Fruit fly (Drosophila melanogaster) whole organism, embryonic: ENCODE data around the gene CG2961.

ENCODE experiments used
- Bdp1 ChIP-seq: fragments of 200-800 bp; sonication (Bioruptor generic); optimal IDR thresholded peaks from 3 replicates; lab custom pipeline; 2016; ENCODE audit warnings: missing biosample characterization, missing genetic modification characterization
- BtbVII ChIP-seq: fragments of 200-800 bp; sonication (Bioruptor generic); optimal IDR thresholded peaks from 3 replicates; lab custom pipeline; 2017; ENCODE audit warnings: missing biosample characterization, mild to moderate bottlenecking, missing genetic modification characterization
- CG10543 ChIP-seq: fragments of 200-800 bp; sonication (Bioruptor generic); optimal IDR thresholded peaks from 3 replicates; lab custom pipeline; 2017; ENCODE audit warnings: missing biosample characterization, mild to moderate bottlenecking, missing genetic modification characterization, moderate library complexity
- CG10959 ChIP-seq: fragments of 200-800 bp; sonication (Bioruptor generic); IDR thresholded peaks from 2 replicates; pipeline ENCODE4 v1.3.6; 2022; ENCODE audit warnings: missing biosample characterization, missing genetic modification characterization
- CG10979 ChIP-seq: fragments of 200-800 bp; sonication (Bioruptor generic); optimal IDR thresholded peaks from 2 replicates; lab custom pipeline; 2018; ENCODE audit warnings: missing biosample characterization, mild to moderate bottlenecking, missing genetic modification characterization, moderate library complexity
- CG12219 ChIP-seq: fragments of 200-800 bp; sonication (Bioruptor generic); optimal IDR thresholded peaks from 3 replicates; lab custom pipeline; 2018; ENCODE audit warnings: missing biosample characterization, mild to moderate bottlenecking, missing genetic modification characterization
- CG12942 ChIP-seq: fragments of 200-800 bp; sonication (Bioruptor generic); optimal IDR thresholded peaks from 3 replicates; lab custom pipeline; 2016; ENCODE audit warnings: missing biosample characterization, missing genetic modification characterization
- CG13287 ChIP-seq: fragments of 200-800 bp; sonication (Bioruptor generic); IDR thresholded peaks from 2 replicates; pipeline ENCODE4 v1.3.6; 2022; ENCODE audit warnings: missing biosample characterization, missing genetic modification characterization; ENCODE audit not compliant: partially characterized antibody
- CG13296 ChIP-seq: fragments of 200-800 bp; sonication (Bioruptor generic); optimal IDR thresholded peaks from 3 replicates; lab custom pipeline; 2018; ENCODE audit warnings: missing biosample characterization, mild to moderate bottlenecking, missing genetic modification characterization
- CG14710 ChIP-seq: fragments of 200-800 bp; sonication (Bioruptor generic); optimal IDR thresholded peaks from 3 replicates; lab custom pipeline; 2019; ENCODE audit warnings: missing biosample characterization, mild to moderate bottlenecking, missing genetic modification characterization, moderate library complexity
- CG15073 ChIP-seq: fragments of 200-800 bp; sonication (Bioruptor generic); optimal IDR thresholded peaks from 2 replicates; lab custom pipeline; 2016; ENCODE audit warnings: missing biosample characterization, missing genetic modification characterization
- CG16815 ChIP-seq: fragments of 200-800 bp; sonication (Bioruptor generic); optimal IDR thresholded peaks from 3 replicates; lab custom pipeline; 2017; ENCODE audit warnings: missing biosample characterization, mild to moderate bottlenecking, missing genetic modification characterization
- CG16863 ChIP-seq: fragments of 200-800 bp; sonication (Bioruptor generic); optimal IDR thresholded peaks from 3 replicates; lab custom pipeline; 2016; ENCODE audit warnings: missing biosample characterization, missing genetic modification characterization
- CG17829 ChIP-seq: fragments of 200-800 bp; optimal IDR thresholded peaks from 2 replicates; lab custom pipeline; 2019; ENCODE audit warnings: missing biosample characterization, mild to moderate bottlenecking, missing genetic modification characterization, moderate library complexity
- CG18619 ChIP-seq: fragments of 200-800 bp; sonication (Bioruptor generic); optimal IDR thresholded peaks from 3 replicates; lab custom pipeline; 2017; ENCODE audit warnings: missing biosample characterization, mild to moderate bottlenecking, missing genetic modification characterization
- CG30403 ChIP-seq: fragments of 200-800 bp; sonication (Bioruptor generic); optimal IDR thresholded peaks from 3 replicates; lab custom pipeline; 2016; ENCODE audit warnings: missing biosample characterization, missing genetic modification characterization
- CG30431 ChIP-seq: fragments of 200-800 bp; sonication (Bioruptor generic); optimal IDR thresholded peaks from 2 replicates; lab custom pipeline; 2017; ENCODE audit warnings: missing biosample characterization, missing genetic modification characterization
- CG34224 ChIP-seq: fragments of 200-800 bp; sonication (Bioruptor generic); IDR thresholded peaks from 3 replicates; pipeline ENCODE4 v1.3.6; 2022; ENCODE audit warnings: missing biosample characterization, missing genetic modification characterization; ENCODE audit not compliant: partially characterized antibody
- CG4820 ChIP-seq: fragments of 200-800 bp; sonication (Bioruptor generic); optimal IDR thresholded peaks from 3 replicates; lab custom pipeline; 2016; ENCODE audit warnings: missing biosample characterization, missing genetic modification characterization
- CG9876 ChIP-seq: fragments of 200-800 bp; sonication (Bioruptor generic); optimal IDR thresholded peaks from 2 replicates; lab custom pipeline; 2016; ENCODE audit warnings: missing biosample characterization, missing genetic modification characterization
- CG9932 ChIP-seq: fragments of 200-800 bp; sonication (Bioruptor generic); IDR thresholded peaks from 2 replicates; pipeline ENCODE4 v1.3.6; 2022; ENCODE audit warnings: missing biosample characterization, missing genetic modification characterization
- D ChIP-seq, 2 experiments: fragments of 200-800 bp in 1 of 2; fragments of >200 bp in 1 of 2; sonication (Bioruptor generic) in 1 of 2; optimal IDR thresholded peaks; 2 replicates in 1 of 2; 3 replicates in 1 of 2; lab custom pipeline; 2017; ENCODE audit warnings: mild to moderate bottlenecking in 1 of 2, missing biosample characterization in 1 of 2, missing genetic modification characterization in 1 of 2, missing genetic modification reagents in 1 of 2
- Dbx ChIP-seq: fragments of 200-800 bp; sonication (Bioruptor generic); IDR thresholded peaks from 3 replicates; pipeline ENCODE4 v1.3.6; 2022; ENCODE audit warnings: missing biosample characterization, missing genetic modification characterization
- Dip3 ChIP-seq: fragments of 200-800 bp; sonication (Bioruptor generic); optimal IDR thresholded peaks from 3 replicates; lab custom pipeline; 2016; ENCODE audit warnings: missing biosample characterization, missing genetic modification characterization
- Drgx ChIP-seq: fragments of 200-800 bp; sonication (Bioruptor generic); IDR thresholded peaks from 2 replicates; pipeline ENCODE4 v1.3.6; 2022; ENCODE audit warnings: missing biosample characterization, missing genetic modification characterization
- E2f2 ChIP-seq: fragments of 200-800 bp; sonication (Bioruptor generic); IDR thresholded peaks from 2 replicates; pipeline ENCODE4 v1.3.6; 2022; ENCODE audit warnings: missing biosample characterization, missing genetic modification characterization
- Fer3 ChIP-seq: fragments of 200-800 bp; sonication (Bioruptor generic); optimal IDR thresholded peaks from 2 replicates; lab custom pipeline; 2018; ENCODE audit warnings: missing biosample characterization, mild to moderate bottlenecking, missing genetic modification characterization, moderate library complexity
- Hand ChIP-seq: fragments of 200-800 bp; sonication (Bioruptor generic); optimal IDR thresholded peaks from 2 replicates; lab custom pipeline; 2017; ENCODE audit warnings: mild to moderate bottlenecking, missing biosample characterization, missing genetic modification reagents, missing genetic modification characterization
- Hey ChIP-seq: fragments of 200-800 bp; sonication (Bioruptor generic); optimal IDR thresholded peaks from 3 replicates; lab custom pipeline; 2018; ENCODE audit warnings: missing biosample characterization, mild to moderate bottlenecking, missing genetic modification characterization
- Hmr ChIP-seq: fragments of 200-800 bp; sonication (Bioruptor generic); optimal IDR thresholded peaks from 3 replicates; lab custom pipeline; 2017; ENCODE audit warnings: mild to moderate bottlenecking, missing biosample characterization, missing genetic modification reagents, missing genetic modification characterization
- Mes4 ChIP-seq: fragments of 200-800 bp; sonication (Bioruptor generic); optimal IDR thresholded peaks from 2 replicates; lab custom pipeline; 2016; ENCODE audit warnings: missing biosample characterization, missing genetic modification characterization
- NFAT ChIP-seq: fragments of 200-800 bp; sonication (Bioruptor generic); IDR thresholded peaks from 2 replicates; pipeline ENCODE4 v1.3.6; 2022; ENCODE audit warnings: missing biosample characterization, missing genetic modification characterization
- Optix ChIP-seq: fragments of 200-800 bp; sonication (Bioruptor generic); IDR thresholded peaks from 3 replicates; pipeline ENCODE4 v1.3.6; 2022; ENCODE audit warnings: missing biosample characterization, missing genetic modification characterization
- PHDP ChIP-seq: fragments of 200-800 bp; sonication (Bioruptor generic); optimal IDR thresholded peaks from 3 replicates; lab custom pipeline; 2018; ENCODE audit warnings: missing biosample characterization, mild to moderate bottlenecking, missing genetic modification characterization, moderate library complexity
- Taf1 ChIP-seq: fragments of 200-800 bp; sonication (Bioruptor generic); IDR thresholded peaks from 2 replicates; pipeline ENCODE4 v1.3.6; 2022; ENCODE audit warnings: missing biosample characterization, missing genetic modification characterization
- aop ChIP-seq: fragments of 200-800 bp; sonication (Bioruptor generic); IDR thresholded peaks from 2 replicates; pipeline ENCODE4 v1.3.6; 2022; ENCODE audit warnings: missing biosample characterization, missing genetic modification characterization
- cas ChIP-seq: fragments of 200-800 bp; sonication (Bioruptor generic); IDR thresholded peaks from 2 replicates; pipeline ENCODE4 v1.3.6; 2022; ENCODE audit warnings: missing biosample characterization, missing genetic modification characterization
- chinmo ChIP-seq: fragments of 200-800 bp; sonication (Bioruptor generic); IDR thresholded peaks from 4 replicates; pipeline ENCODE4 v1.3.6; 2022; ENCODE audit warnings: missing biosample characterization, missing genetic modification characterization; ENCODE audit not compliant: partially characterized antibody
- crc ChIP-seq: fragments of 200-800 bp; sonication (Bioruptor generic); optimal IDR thresholded peaks from 2 replicates; lab custom pipeline; 2016; ENCODE audit warnings: missing biosample characterization, missing genetic modification characterization
- dmrt99B ChIP-seq: fragments of 200-800 bp; sonication (Bioruptor generic); optimal IDR thresholded peaks from 2 replicates; lab custom pipeline; 2018; ENCODE audit warnings: missing biosample characterization, mild to moderate bottlenecking, missing genetic modification characterization, moderate library complexity
- dysf ChIP-seq: fragments of 200-800 bp; sonication (Bioruptor generic); IDR thresholded peaks from 3 replicates; pipeline ENCODE4 v1.3.6; 2022; ENCODE audit warnings: missing biosample characterization, missing genetic modification characterization
- en ChIP-seq: fragments of 200-800 bp; sonication (Bioruptor generic); optimal IDR thresholded peaks from 2 replicates; lab custom pipeline; 2016; ENCODE audit warnings: missing biosample characterization, missing genetic modification characterization
- fd96Cb ChIP-seq: fragments of 200-800 bp; sonication (Bioruptor generic); optimal IDR thresholded peaks from 2 replicates; lab custom pipeline; 2018; ENCODE audit warnings: missing biosample characterization, mild to moderate bottlenecking, missing genetic modification characterization, moderate library complexity
- fru ChIP-seq: fragments of >200 bp; optimal IDR thresholded peaks from 2 replicates; lab custom pipeline; 2017
- oc ChIP-seq: fragments of 200-800 bp; sonication (Bioruptor generic); optimal IDR thresholded peaks from 2 replicates; lab custom pipeline; 2018; ENCODE audit warnings: missing biosample characterization, mild to moderate bottlenecking, missing genetic modification characterization, moderate library complexity
- pb ChIP-seq: fragments of 200-800 bp; sonication (Bioruptor generic); optimal IDR thresholded peaks from 3 replicates; lab custom pipeline; 2016; ENCODE audit warnings: missing biosample characterization, missing genetic modification characterization
- sima ChIP-seq: fragments of 200-800 bp; sonication (Bioruptor generic); optimal IDR thresholded peaks from 2 replicates; lab custom pipeline; 2016; ENCODE audit warnings: missing biosample characterization, missing genetic modification characterization
- slbo ChIP-seq: fragments of 200-800 bp; sonication (Bioruptor generic); IDR thresholded peaks from 2 replicates; pipeline ENCODE4 v1.3.6; 2022; ENCODE audit warnings: missing biosample characterization, missing genetic modification characterization
- wor ChIP-seq: fragments of 200-800 bp; sonication (Bioruptor generic); IDR thresholded peaks from 2 replicates; pipeline ENCODE4 v1.3.6; 2022; ENCODE audit warnings: missing biosample characterization, missing genetic modification characterization

Gene CG2961

dm6 chrX:10211128-10211914 is 21.6 kb downstream of the CG2961 start (continued):
- TF ChIP-seq CG4820 (peak; percentile 1), CG12219 (GFP tag; lab: Kevin White, UChicago) (peak; percentile 24), D (optimal IDR thresholded peaks at IDR 0.05; lab: Kevin White, UChicago) (no peak), D (GFP tag; optimal IDR thresholded peaks at IDR 0.05; lab: Kevin White, UChicago) (peak; percentile 74), slbo (GFP tag; lab: Robert Waterston, UW) (peak; percentile 62), NFAT (GFP tag; lab: Robert Waterston, UW) (no peak), PHDP (tag; lab: Kevin White, UChicago) (peak; percentile 78), CG16863 (GFP tag; lab: Kevin White, UChicago) (peak; percentile 21), CG9932 (peak; percentile 48; the same call in 1 of the 2 replicates), CG30431 (GFP tag; lab: Kevin White, UChicago) (peak; percentile 18), Taf1 (GFP tag; lab: Robert Waterston, UW) (no peak), Mes4 (GFP tag; lab: Kevin White, UChicago) (no peak), Hey (tag; lab: Kevin White, UChicago) (no peak), Dbx (GFP tag; lab: Robert Waterston, UW) (peak; percentile 70; the same call in 2 of the 3 replicates), CG10979 (tag; lab: Kevin White, UChicago) (peak; percentile 64), CG17829 (tag; lab: Kevin White, UChicago) (peak; percentile 64), chinmo (GFP tag; lab: Robert Waterston, UW) (peak; percentile 69; the same call in 1 of the 4 replicates), E2f2 (GFP tag; lab: Robert Waterston, UW) (peak; percentile 19; the same call in 1 of the 2 replicates), dmrt99B (tag; lab: Kevin White, UChicago) (peak; percentile 76), Optix (GFP tag; lab: Robert Waterston, UW) (no peak), CG16815 (GFP tag; lab: Kevin White, UChicago) (peak; percentile 39), fru (lab: Kevin White, UChicago) (no peak), CG34224 (GFP tag; lab: Robert Waterston, UW) (peak; percentile 39), Hand (GFP tag; lab: Kevin White, UChicago) (peak; percentile 31), crc (peak; percentile 33), CG13287 (GFP tag; lab: Robert Waterston, UW) (no peak), sima (no peak), CG13296 (GFP tag; lab: Kevin White, UChicago) (peak; percentile 27), CG14710 (tag; lab: Kevin White, UChicago) (peak; percentile 57), wor (0 out of 2 replicates have a peak, but pooled peaks have one; percentile 18), CG30403 (peak; percentile 72), Bdp1 (GFP tag; lab: Kevin White, UChicago) (no peak), Dip3 (GFP tag; lab: Kevin White, UChicago) (peak; percentile 64), en (no peak), CG10959 (GFP tag; lab: Robert Waterston, UW) (no peak), aop (GFP tag; lab: Robert Waterston, UW) (no peak), CG15073 (peak; percentile 17), Hmr (GFP tag; lab: Kevin White, UChicago) (peak; percentile 70), oc (peak; percentile 7), Fer3 (tag; lab: Kevin White, UChicago) (peak; percentile 71), CG9876 (GFP tag; lab: Kevin White, UChicago) (no peak), fd96Cb (tag; lab: Kevin White, UChicago) (peak; percentile 76), pb (GFP tag; lab: Kevin White, UChicago) (peak; percentile 11), BtbVII (peak; percentile 65), CG18619 (GFP tag; lab: Kevin White, UChicago) (peak; percentile 63), CG12942 (GFP tag; lab: Kevin White, UChicago) (peak; percentile 17), CG10543 (GFP tag; lab: Kevin White, UChicago) (no peak), cas (GFP tag; lab: Robert Waterston, UW) (no peak), dysf (GFP tag; lab: Robert Waterston, UW) (peak; percentile 64; the same call in 2 of the 3 replicates), Drgx (GFP tag; lab: Robert Waterston, UW) (peak; percentile 75)
